Fruit fly (Drosophila melanogaster): ENCODE measurements around the gene CG7886.

CG7886 gene

DNA sequence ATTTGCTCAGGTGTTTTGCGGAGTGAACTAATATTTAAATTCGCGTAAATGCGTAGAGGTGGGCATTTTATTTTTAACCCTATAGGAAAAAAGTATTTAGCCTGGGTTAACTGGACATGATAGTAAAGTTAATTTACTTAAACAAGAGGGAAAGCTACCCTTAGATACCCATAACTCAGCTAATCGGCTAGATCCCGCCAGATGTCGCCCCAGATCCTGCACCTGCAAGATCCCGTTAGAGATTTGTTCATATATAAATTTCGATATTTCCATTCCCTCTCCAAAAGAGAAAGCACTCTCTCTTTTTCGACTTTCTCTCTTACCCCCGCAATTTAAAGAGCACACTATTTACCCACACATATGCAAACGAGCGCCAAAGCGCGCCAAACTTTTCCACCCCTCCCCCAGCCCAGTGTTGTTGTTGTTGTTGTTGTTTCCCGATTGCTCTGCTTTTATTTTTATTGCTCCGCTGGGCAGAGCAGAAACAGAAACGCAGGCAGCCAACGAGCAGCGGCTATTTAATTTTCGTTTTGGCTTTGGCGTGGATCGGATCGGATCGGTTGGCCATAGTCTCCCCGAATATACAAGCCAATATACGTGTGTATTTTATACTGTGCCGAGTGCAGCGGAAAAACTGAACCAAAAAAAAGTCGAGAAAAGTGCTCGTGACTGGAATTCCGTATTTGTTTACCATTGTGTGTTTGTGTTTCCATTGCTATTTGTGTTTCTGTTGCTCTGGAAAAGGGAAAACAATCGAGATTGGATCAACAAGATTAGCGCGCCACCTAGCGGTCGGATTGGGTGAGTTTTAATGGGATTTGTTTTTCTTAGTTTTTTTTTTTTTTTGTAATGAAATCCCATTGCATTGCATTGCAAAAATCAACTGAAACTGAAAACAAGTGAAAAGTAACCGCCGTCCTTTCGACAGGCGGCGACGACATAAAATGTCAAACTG is 65.4 kb downstream of the CG7886 start, which contains the start of gene stumps (continued):
- TF ChIP-seq ttk (GFP tag; IDR thresholded peaks at IDR 0.05), result no peak
- TF ChIP-seq disco-r (GFP tag; optimal IDR thresholded peaks at IDR 0.05), result no peak
- no peak for TF ChIP-seq cwo (GFP tag; optimal IDR thresholded peaks at IDR 0.05)
- no peak for TF ChIP-seq chinmo (GFP tag; IDR thresholded peaks at IDR 0.05; ENCODE audit: partially characterized antibody)
- no peak for TF ChIP-seq CG13296 (GFP tag; optimal IDR thresholded peaks at IDR 0.05)
- no peak for TF ChIP-seq CG6689 (GFP tag; IDR thresholded peaks at IDR 0.05)
- TF ChIP-seq mld (GFP tag; IDR thresholded peaks at IDR 0.05; ENCODE audit: partially characterized antibody), result no peak
- TF ChIP-seq CG34376 (GFP tag; optimal IDR thresholded peaks at IDR 0.05), result no peak
- TF ChIP-seq lola (GFP tag; optimal IDR thresholded peaks at IDR 0.05), result no peak
- no peak for TF ChIP-seq hkb (optimal IDR thresholded peaks at IDR 0.05)
- peak; percentile 28; the same call in 1 of the 2 replicates for TF ChIP-seq hkb (GFP tag; IDR thresholded peaks at IDR 0.05)
- TF ChIP-seq CG3726 (GFP tag; IDR thresholded peaks at IDR 0.05), result no peak
- no peak for TF ChIP-seq Bdp1 (GFP tag; optimal IDR thresholded peaks at IDR 0.05)
- no peak for TF ChIP-seq NC2β (GFP tag; optimal IDR thresholded peaks at IDR 0.05)
- no peak for TF ChIP-seq en (GFP tag; optimal IDR thresholded peaks at IDR 0.05)
- TF ChIP-seq ranshi (GFP tag; IDR thresholded peaks at IDR 0.05), result no peak
- TF ChIP-seq stwl (tag; optimal IDR thresholded peaks at IDR 0.05), result no peak
- no peak for TF ChIP-seq Dfd (GFP tag; optimal IDR thresholded peaks at IDR 0.05)
- peak; percentile 38 for TF ChIP-seq CG10543 (GFP tag; optimal IDR thresholded peaks at IDR 0.05)
- peak; percentile 53 for TF ChIP-seq grn (GFP tag; optimal IDR thresholded peaks at IDR 0.05)
- no peak for TF ChIP-seq Hsf (GFP tag; optimal IDR thresholded peaks at IDR 0.05)
- no peak for TF ChIP-seq CG15514 (GFP tag; optimal IDR thresholded peaks at IDR 0.05)
- no peak for TF ChIP-seq onecut (GFP tag; IDR thresholded peaks at IDR 0.05)
- no peak for TF ChIP-seq CG12391 (tag; optimal IDR thresholded peaks at IDR 0.05)
- TF ChIP-seq nerfin-2 (GFP tag; IDR thresholded peaks at IDR 0.05; ENCODE audit: partially characterized antibody), result no peak
- TF ChIP-seq HLH3B (GFP tag; IDR thresholded peaks at IDR 0.05), result no peak
- TF ChIP-seq cg (GFP tag; optimal IDR thresholded peaks at IDR 0.05), result peak; percentile 72
- no peak for TF ChIP-seq Atf3 (GFP tag; optimal IDR thresholded peaks at IDR 0.05)
- no peak for TF ChIP-seq CG8478 (optimal IDR thresholded peaks at IDR 0.05)
- TF ChIP-seq Dip3 (GFP tag; optimal IDR thresholded peaks at IDR 0.05), result no peak
- TF ChIP-seq tap (tag; optimal IDR thresholded peaks at IDR 0.05), result peak; percentile 14
- no peak for TF ChIP-seq CG8765 (GFP tag; IDR thresholded peaks at IDR 0.05)
- TF ChIP-seq CG7928 (GFP tag; optimal IDR thresholded peaks at IDR 0.05), result no peak
- TF ChIP-seq Side (GFP tag; optimal IDR thresholded peaks at IDR 0.05), result no peak
- no peak for TF ChIP-seq crc (GFP tag; optimal IDR thresholded peaks at IDR 0.05)
- TF ChIP-seq CG31365 (tag; optimal IDR thresholded peaks at IDR 0.05), result no peak
- no peak for TF ChIP-seq Bgb (GFP tag; IDR thresholded peaks at IDR 0.05; ENCODE audit: partially characterized antibody)
- no peak for TF ChIP-seq CG17328 (GFP tag; IDR thresholded peaks at IDR 0.05)
- no peak for TF ChIP-seq MBD-R2 (GFP tag; IDR thresholded peaks at IDR 0.05)
- no peak for TF ChIP-seq lbe (GFP tag; optimal IDR thresholded peaks at IDR 0.05)
- no peak for TF ChIP-seq btn (GFP tag; optimal IDR thresholded peaks at IDR 0.05)
- TF ChIP-seq CG31224 (GFP tag; IDR thresholded peaks at IDR 0.05), result no peak
- TF ChIP-seq Six4 (GFP tag; optimal IDR thresholded peaks at IDR 0.05), result no peak
- peak; percentile 85 for TF ChIP-seq kni (GFP tag; optimal IDR thresholded peaks at IDR 0.05)
- TF ChIP-seq CG9817 (tag; optimal IDR thresholded peaks at IDR 0.05), result no peak
- TF ChIP-seq CG11504 (tag; optimal IDR thresholded peaks at IDR 0.05), result no peak
- no peak for TF ChIP-seq Atf-2 (GFP tag; optimal IDR thresholded peaks at IDR 0.05)
- TF ChIP-seq CrebB (tag; optimal IDR thresholded peaks at IDR 0.05), result no peak
- TF ChIP-seq jumu (GFP tag; optimal IDR thresholded peaks at IDR 0.05), result no peak
- no peak for TF ChIP-seq otp (GFP tag; IDR thresholded peaks at IDR 0.05)

Measured in whole organism, embryonic.